Worm (Caenorhabditis elegans): Measurements from ENCODE around the gene T07A5.7.

The T07A5.7 gene

DNA sequence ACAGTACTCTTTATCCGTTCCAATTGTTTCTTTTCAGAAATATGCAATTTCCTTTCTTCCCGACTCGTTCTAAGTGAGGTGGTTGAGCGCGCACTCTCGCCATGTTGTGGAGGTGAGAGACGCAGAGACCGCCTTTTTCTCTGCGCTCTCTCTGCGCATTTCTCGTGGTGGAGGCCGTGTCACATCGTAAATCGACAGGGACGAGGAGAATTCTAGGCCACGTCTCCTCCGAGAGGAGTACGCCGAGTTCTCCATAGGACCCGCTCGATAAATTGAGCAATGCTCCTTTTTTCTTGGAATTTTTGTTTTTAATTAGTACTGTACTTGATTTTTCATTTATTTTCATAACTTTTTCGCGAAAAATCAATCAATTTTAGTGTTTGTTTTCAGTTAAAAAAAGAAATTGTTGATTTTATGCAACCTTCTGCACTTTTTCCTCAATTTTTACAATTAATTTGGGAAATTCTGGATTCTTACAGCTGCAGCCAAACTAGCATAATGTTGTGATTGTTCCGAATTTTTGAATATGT lies 40.1 kb downstream of the T07A5.7 start, which contains the start of gene cnk-1 (continued):
- TF ChIP-seq lsy-2 (tag; optimal IDR thresholded peaks at IDR 0.05) (peak in 1 of 2 experiments; percentile 82), Y5F2A.4 (GFP tag; optimal IDR thresholded peaks at IDR 0.05) (no peak), dpl-1 (GFP tag; optimal IDR thresholded peaks at IDR 0.05) (peak; percentile 52), Y75B8A.6 (GFP tag; IDR thresholded peaks at IDR 0.05) (0 out of 2 replicates have a peak, but pooled peaks have one; percentile 53), ces-1 (GFP tag; optimal IDR thresholded peaks at IDR 0.05) (no peak), nhr-28 (tag; optimal IDR thresholded peaks at IDR 0.05) (no peak), jun-1 (tag; optimal IDR thresholded peaks at IDR 0.05) (no peak), sdz-12 (GFP tag; optimal IDR thresholded peaks at IDR 0.05) (peak; percentile 74), lin-15B (tag; optimal IDR thresholded peaks at IDR 0.05) (peak; percentile 15), lin-39 (tag; optimal IDR thresholded peaks at IDR 0.05) (no peak), tag-97 (GFP tag; IDR thresholded peaks at IDR 0.05) (peak; percentile 98), ztf-11 (tag; optimal IDR thresholded peaks at IDR 0.05) (no peak), pqm-1 (tag; optimal IDR thresholded peaks at IDR 0.05) (no peak), fos-1 (tag; optimal IDR thresholded peaks at IDR 0.05) (no peak), nhr-102 (tag; optimal IDR thresholded peaks at IDR 0.05) (peak; percentile 81), ceh-82 (tag; optimal IDR thresholded peaks at IDR 0.05) (no peak), nhr-48 (tag; optimal IDR thresholded peaks at IDR 0.05) (peak; percentile 37), nhr-111 (GFP tag; optimal IDR thresholded peaks at IDR 0.05) (no peak), mdt-29 (GFP tag; IDR thresholded peaks at IDR 0.05) (peak; percentile 94), unc-39 (tag; optimal IDR thresholded peaks at IDR 0.05) (no peak), nhr-237 (tag; optimal IDR thresholded peaks at IDR 0.05) (no peak), fkh-10 (GFP tag; optimal IDR thresholded peaks at IDR 0.05) (no peak), attf-4 (tag; optimal IDR thresholded peaks at IDR 0.05) (no peak), nhr-6 (tag; optimal IDR thresholded peaks at IDR 0.05) (peak; percentile 43), snpc-1.2 (GFP tag; IDR thresholded peaks at IDR 0.05) (peak; percentile 88), zfp-2 (tag; optimal IDR thresholded peaks at IDR 0.05) (no peak), skn-1 (tag; optimal IDR thresholded peaks at IDR 0.05) (no peak), madf-9 (GFP tag; conservative IDR thresholded peaks at IDR 0.05) (peak; percentile 99), hlh-11 (tag; optimal IDR thresholded peaks at IDR 0.05) (peak; percentile 69), lin-29 (GFP tag; IDR thresholded peaks at IDR 0.05) (peak; percentile 87), hlh-30 (tag; optimal IDR thresholded peaks at IDR 0.05; ENCODE audit: insufficient read depth) (peak; percentile 66), aly-2 (tag; optimal IDR thresholded peaks at IDR 0.05) (no peak), lin-1 (GFP tag; IDR thresholded peaks at IDR 0.05) (peak; percentile 94), madf-5 (GFP tag; IDR thresholded peaks at IDR 0.05) (peak; percentile 94 to 95), nhr-41 (GFP tag; IDR thresholded peaks at IDR 0.05) (peak; percentile 74; the same call in 1 of the 2 replicates), mep-1 (tag; optimal IDR thresholded peaks at IDR 0.05) (peak; percentile 42), duxl-1 (tag; optimal IDR thresholded peaks at IDR 0.05; ENCODE audit: poor library complexity) (peak; percentile 64), lim-7 (GFP tag; IDR thresholded peaks at IDR 0.05) (no peak; the same call in 1 of the 2 replicates), dmd-9 (GFP tag; IDR thresholded peaks at IDR 0.05) (peak; percentile 100), mdl-1 (tag; optimal IDR thresholded peaks at IDR 0.05) (no peak), gei-8 (GFP tag; optimal IDR thresholded peaks at IDR 0.05) (no peak), ctbp-1 (GFP tag; IDR thresholded peaks at IDR 0.05) (peak; percentile 97), aha-1 (tag) (peak; percentile 26), zfp-3 (GFP tag; conservative IDR thresholded peaks at IDR 0.05) (peak; percentile 98), egl-43 (GFP tag; IDR thresholded peaks at IDR 0.05) (peak; percentile 97), ceh-44 (GFP tag; IDR thresholded peaks at IDR 0.05) (peak; percentile 99), nhr-11 (tag; optimal IDR thresholded peaks at IDR 0.05) (peak; percentile 1), zag-1 (tag; optimal IDR thresholded peaks at IDR 0.05) (no peak), Y105C5A.15 (GFP tag; IDR thresholded peaks at IDR 0.05) (0 out of 2 replicates have a peak, but pooled peaks have one; percentile 57), F37D6.2 (tag; optimal IDR thresholded peaks at IDR 0.05) (peak; percentile 74), F44E2.7 (GFP tag; IDR thresholded peaks at IDR 0.05) (no peak), ama-1 (optimal IDR thresholded peaks at IDR 0.05) (no peak)
